Worm (Caenorhabditis elegans) whole organism, young adult: ENCODE data around the gene C49C3.4.

Experiments used
- B0019.2 ChIP-seq: fragments of 200-800 bp; sonication (Bioruptor generic); conservative IDR thresholded peaks from 2 replicates; pipeline ENCODE4 v1.3.6; 2022; ENCODE audit warnings: missing genetic modification reagents, missing genetic modification characterization, missing compliant biosample characterization
- B0035.1 ChIP-seq: sonication (generic microtip); optimal IDR thresholded peaks from 2 replicates; lab custom pipeline; 2016; ENCODE audit warnings: missing genetic modification characterization, mild to moderate bottlenecking, missing compliant biosample characterization, missing genotype, missing genetic modification reagents
- C17E4.6 ChIP-seq: fragments of 200-800 bp; sonication (Bioruptor generic); IDR thresholded peaks from 2 replicates; pipeline ENCODE4 v1.3.6; 2022; ENCODE audit warnings: missing genetic modification reagents, missing genetic modification characterization, missing compliant biosample characterization
- D2030.7 ChIP-seq: fragments of 200-800 bp; sonication (Bioruptor generic); IDR thresholded peaks from 2 replicates; pipeline ENCODE4 v1.3.6; 2022; ENCODE audit warnings: missing genetic modification reagents, missing genetic modification characterization, missing compliant biosample characterization
- F57A8.1 ChIP-seq: fragments of 200-800 bp; sonication (Bioruptor generic); optimal IDR thresholded peaks from 2 replicates; lab custom pipeline; 2018; ENCODE audit warnings: mild to moderate bottlenecking, missing genetic modification characterization, moderate library complexity, missing compliant biosample characterization
- F57C9.4 ChIP-seq: sonication (generic microtip); optimal IDR thresholded peaks from 2 replicates; lab custom pipeline; 2017; ENCODE audit warnings: mild to moderate bottlenecking, missing genetic modification characterization, missing compliant biosample characterization
- Y56A3A.18 ChIP-seq: fragments of 200-800 bp; sonication (Bioruptor generic); IDR thresholded peaks from 2 replicates; pipeline ENCODE4 v1.3.6; 2022; ENCODE audit warnings: missing genetic modification reagents, missing genetic modification characterization, missing compliant biosample characterization
- Y95B8A.8 ChIP-seq: fragments of 200-800 bp; sonication (Bioruptor generic); IDR thresholded peaks from 2 replicates; pipeline ENCODE4 v1.3.6; 2022; ENCODE audit warnings: missing genetic modification reagents, missing genetic modification characterization, missing compliant biosample characterization
- aptf-3 ChIP-seq: fragments of 200-800 bp; sonication (Bioruptor generic); IDR thresholded peaks from 2 replicates; pipeline ENCODE4 v1.3.6; 2022; ENCODE audit warnings: missing genetic modification characterization, missing compliant biosample characterization
- athp-1 ChIP-seq: sonication (generic microtip); optimal IDR thresholded peaks from 2 replicates; lab custom pipeline; 2017; ENCODE audit warnings: mild to moderate bottlenecking, missing genetic modification characterization, missing compliant biosample characterization
- attf-6 ChIP-seq: fragments of 200-800 bp; sonication (Bioruptor generic); IDR thresholded peaks from 2 replicates; pipeline ENCODE4 v1.3.6; 2022; ENCODE audit warnings: missing genetic modification reagents, missing genetic modification characterization, missing compliant biosample characterization
- bed-1 ChIP-seq: fragments of 200-800 bp; sonication (Bioruptor generic); IDR thresholded peaks from 2 replicates; pipeline ENCODE4 v1.3.6; 2022; ENCODE audit warnings: missing genetic modification reagents, missing genetic modification characterization, missing compliant biosample characterization
- ccch-3 ChIP-seq: fragments of 200-800 bp; sonication (Bioruptor generic); optimal IDR thresholded peaks from 2 replicates; lab custom pipeline; 2018; ENCODE audit warnings: mild to moderate bottlenecking, missing genetic modification characterization, missing compliant biosample characterization
- ceh-100 ChIP-seq: fragments of 200-800 bp; sonication (Bioruptor generic); IDR thresholded peaks from 2 replicates; pipeline ENCODE4 v1.3.6; 2022; ENCODE audit warnings: missing genetic modification reagents, missing genetic modification characterization, missing compliant biosample characterization
- ceh-40 ChIP-seq: fragments of 200-800 bp; sonication (Bioruptor generic); IDR thresholded peaks from 2 replicates; pipeline ENCODE4 v1.3.6; 2022; ENCODE audit warnings: missing genetic modification characterization, missing compliant biosample characterization
- ceh-58 ChIP-seq: fragments of 200-800 bp; sonication (Bioruptor generic); IDR thresholded peaks from 2 replicates; pipeline ENCODE4 v1.3.6; 2022; ENCODE audit warnings: missing genetic modification characterization, missing compliant biosample characterization
- ceh-91 ChIP-seq: fragments of 200-800 bp; sonication (Bioruptor generic); IDR thresholded peaks from 2 replicates; pipeline ENCODE4 v1.3.6; 2022; ENCODE audit warnings: missing genetic modification reagents, missing genetic modification characterization, missing compliant biosample characterization
- efl-1 ChIP-seq: fragments of 150-350 bp; optimal IDR thresholded peaks from 2 replicates; lab custom pipeline; 2014; ENCODE audit warnings: missing biosample characterization, missing genetic modification reagents, missing genetic modification characterization
- ets-4 ChIP-seq: fragments of 200-800 bp; sonication (Bioruptor generic); optimal IDR thresholded peaks from 2 replicates; lab custom pipeline; 2018; ENCODE audit warnings: mild to moderate bottlenecking, missing genetic modification characterization, missing compliant biosample characterization
- gei-17 ChIP-seq: fragments of 200-800 bp; sonication (Bioruptor generic); optimal IDR thresholded peaks from 2 replicates; lab custom pipeline; 2018; ENCODE audit warnings: mild to moderate bottlenecking, missing genetic modification characterization, missing compliant biosample characterization
- hlh-12 ChIP-seq: sonication (generic microtip); optimal IDR thresholded peaks from 2 replicates; lab custom pipeline; 2016; ENCODE audit warnings: missing genetic modification characterization, missing compliant biosample characterization
- hsf-1 ChIP-seq: fragments of 200-800 bp; sonication (Bioruptor generic); IDR thresholded peaks from 2 replicates; pipeline ENCODE4 v1.3.6; 2022; ENCODE audit warnings: missing genetic modification reagents, missing genetic modification characterization, missing compliant biosample characterization
- lag-1 ChIP-seq: fragments of 200-800 bp; sonication (Bioruptor generic); IDR thresholded peaks from 2 replicates; pipeline ENCODE4 v1.3.6; 2022; ENCODE audit warnings: missing genetic modification reagents, missing genetic modification characterization, missing compliant biosample characterization
- lin-26 ChIP-seq: fragments of 200-800 bp; sonication (Bioruptor generic); IDR thresholded peaks from 2 replicates; pipeline ENCODE4 v1.3.6; 2022; ENCODE audit warnings: missing genetic modification reagents, missing genetic modification characterization, missing compliant biosample characterization
- lin-40 ChIP-seq: sonication (generic microtip); optimal IDR thresholded peaks from 2 replicates; lab custom pipeline; 2016; ENCODE audit warnings: missing genetic modification characterization, mild to moderate bottlenecking, missing compliant biosample characterization, missing genotype, missing genetic modification reagents
- lsy-27 ChIP-seq: sonication (generic microtip); optimal IDR thresholded peaks from 2 replicates; lab custom pipeline; 2017; ENCODE audit warnings: missing genetic modification characterization, mild to moderate bottlenecking, missing compliant biosample characterization, antibody characterized with exemption, missing genotype, borderline replicate concordance; ENCODE audit not compliant: insufficient read depth
- madf-10 ChIP-seq: sonication (generic microtip); optimal IDR thresholded peaks from 2 replicates; lab custom pipeline; 2016; ENCODE audit warnings: mild to moderate bottlenecking, missing genetic modification characterization, missing compliant biosample characterization
- madf-3 ChIP-seq: fragments of 200-800 bp; sonication (Bioruptor generic); IDR thresholded peaks from 2 replicates; pipeline ENCODE4 v1.3.6; 2022; ENCODE audit warnings: missing genetic modification reagents, missing genetic modification characterization, missing compliant biosample characterization
- madf-6 ChIP-seq: fragments of 200-800 bp; sonication (Bioruptor generic); IDR thresholded peaks from 2 replicates; pipeline ENCODE4 v1.3.6; 2022; ENCODE audit warnings: missing genetic modification reagents, missing genetic modification characterization, missing compliant biosample characterization
- madf-8 ChIP-seq: fragments of 200-800 bp; sonication (Bioruptor generic); conservative IDR thresholded peaks from 2 replicates; pipeline ENCODE4 v1.3.6; 2022; ENCODE audit warnings: missing genetic modification reagents, missing genetic modification characterization, missing compliant biosample characterization
- mcd-1 ChIP-seq: fragments of 200-800 bp; sonication (Bioruptor generic); IDR thresholded peaks from 2 replicates; pipeline ENCODE4 v1.3.6; 2022; ENCODE audit warnings: missing genetic modification reagents, missing genetic modification characterization, missing compliant biosample characterization
- nhr-120 ChIP-seq: fragments of 200-800 bp; sonication (Bioruptor generic); IDR thresholded peaks from 2 replicates; pipeline ENCODE4 v1.3.6; 2022; ENCODE audit warnings: missing genetic modification characterization, missing compliant biosample characterization
- nhr-179 ChIP-seq: sonication (generic microtip); optimal IDR thresholded peaks from 2 replicates; lab custom pipeline; 2016; ENCODE audit warnings: mild to moderate bottlenecking, missing genetic modification characterization, missing compliant biosample characterization
- rcor-1 ChIP-seq: fragments of 200-800 bp; sonication (Bioruptor generic); IDR thresholded peaks from 2 replicates; pipeline ENCODE4 v1.3.6; 2022; ENCODE audit warnings: missing genetic modification reagents, missing genetic modification characterization, missing compliant biosample characterization
- rec-8 ChIP-seq, 2 experiments: sonication (generic microtip); optimal IDR thresholded peaks; 2 replicates each; lab custom pipeline; 2016; ENCODE audit warnings: mild to moderate bottlenecking in 2 of 2, missing genetic modification characterization in 2 of 2, missing genetic modification reagents in 2 of 2, missing genotype in 2 of 2, missing biosample characterization in 1 of 2, missing compliant biosample characterization in 1 of 2, moderate library complexity in 1 of 2
- rpc-1 ChIP-seq, 2 experiments: fragments of 150-350 bp in 1 of 2; sonication (generic microtip) in 1 of 2; optimal IDR thresholded peaks; 2 replicates each; lab custom pipeline; 2014 to 2018; ENCODE audit warnings: missing biosample characterization in 1 of 2, missing genetic modification characterization in 1 of 2, missing genetic modification reagents in 1 of 2, missing genotype in 1 of 2
- sea-2 ChIP-seq: fragments of 200-800 bp; sonication (Bioruptor generic); IDR thresholded peaks from 2 replicates; pipeline ENCODE4 v1.3.6; 2022; ENCODE audit warnings: missing genetic modification characterization, missing compliant biosample characterization
- snpc-1.3 ChIP-seq: sonication (generic microtip); optimal IDR thresholded peaks from 2 replicates; lab custom pipeline; 2017; ENCODE audit warnings: missing genetic modification characterization, mild to moderate bottlenecking, missing compliant biosample characterization, antibody characterized with exemption, moderate library complexity, missing genotype, missing genetic modification reagents; ENCODE audit not compliant: insufficient read depth
- snpc-3.4 ChIP-seq: sonication (generic microtip); optimal IDR thresholded peaks from 2 replicates; lab custom pipeline; 2017; ENCODE audit warnings: missing genetic modification characterization, mild to moderate bottlenecking, missing compliant biosample characterization, antibody characterized with exemption, moderate library complexity, missing genotype, missing genetic modification reagents
- tbp1 ChIP-seq: fragments of 200-800 bp; sonication (Bioruptor generic); optimal IDR thresholded peaks from 2 replicates; lab custom pipeline; 2018; ENCODE audit warnings: mild to moderate bottlenecking, missing genetic modification characterization, missing compliant biosample characterization
- tbx-9 ChIP-seq: sonication (generic microtip); optimal IDR thresholded peaks from 2 replicates; lab custom pipeline; 2016; ENCODE audit warnings: borderline replicate concordance, missing genetic modification characterization, inconsistent platforms, missing compliant biosample characterization
- tlf-1 ChIP-seq: fragments of 200-800 bp; sonication (Bioruptor generic); optimal IDR thresholded peaks from 2 replicates; lab custom pipeline; 2018; ENCODE audit warnings: mild to moderate bottlenecking, missing genetic modification characterization, missing compliant biosample characterization
- unc-130 ChIP-seq: sonication (generic microtip); optimal IDR thresholded peaks from 2 replicates; lab custom pipeline; 2016; ENCODE audit warnings: missing genetic modification reagents, missing genetic modification characterization, missing compliant biosample characterization
- unc-62 ChIP-seq: fragments of 150-350 bp; optimal IDR thresholded peaks from 2 replicates; lab custom pipeline; 2014; ENCODE audit warnings: missing biosample characterization, missing genetic modification reagents, missing genetic modification characterization
- ztf-28 ChIP-seq: fragments of 200-800 bp; sonication (Bioruptor generic); IDR thresholded peaks from 2 replicates; pipeline ENCODE4 v1.3.6; 2022; ENCODE audit warnings: missing genetic modification reagents, missing genetic modification characterization, missing compliant biosample characterization

The C49C3.4 gene

ce11 chrIV:17281060-17282021, 39.3 kb upstream of the C49C3.4 start (continued):
- TF ChIP-seq madf-6 (peak; percentile 76), lag-1 (GFP tag; lab: Robert Waterston, UW) (no peak), ccch-3 (GFP tag; lab: Kevin White, UChicago) (peak; percentile 64), ets-4 (GFP tag; lab: Kevin White, UChicago) (peak; percentile 1), snpc-1.3 (peak; percentile 95), ceh-40 (peak; percentile 70), Y56A3A.18 (GFP tag; lab: Robert Waterston, UW) (peak; percentile 97), F57C9.4 (peak; percentile 65), B0019.2 (GFP tag; lab: Robert Waterston, UW) (peak; percentile 27; the same call in 1 of the 2 replicates), mcd-1 (peak; percentile 63), ztf-28 (GFP tag; lab: Robert Waterston, UW) (no peak), snpc-3.4 (tag; lab: Kevin White, UChicago) (peak; percentile 91), tbx-9 (peak; percentile 83), lin-26 (GFP tag; lab: Robert Waterston, UW) (peak; percentile 90), aptf-3 (peak; percentile 73; the same call in 1 of the 2 replicates), ceh-100 (GFP tag; lab: Robert Waterston, UW) (peak; percentile 79; the same call in 1 of the 2 replicates), ceh-58 (GFP tag; lab: Robert Waterston, UW) (peak; percentile 89; the same call in 1 of the 2 replicates), rec-8 (tag; optimal IDR thresholded peaks at IDR 0.05; lab: Kevin White, UChicago) (no peak), gei-17 (GFP tag; lab: Kevin White, UChicago) (peak; percentile 81), attf-6 (GFP tag; lab: Robert Waterston, UW) (peak; percentile 97), nhr-179 (tag; lab: Kevin White, UChicago) (no peak), unc-130 (peak; percentile 58), B0035.1 (peak; percentile 79), madf-8 (peak; percentile 23), lin-40 (peak; percentile 82), efl-1 (GFP tag; lab: Kevin White, UChicago) (peak; percentile 31), bed-1 (GFP tag; lab: Robert Waterston, UW) (peak; percentile 90; the same call in 1 of the 2 replicates), rpc-1 (optimal IDR thresholded peaks at IDR 0.05; lab: Kevin White, UChicago) (no peak), rpc-1 (tag; optimal IDR thresholded peaks at IDR 0.05; lab: Kevin White, UChicago) (no peak), tbp1 (GFP tag; lab: Kevin White, UChicago) (peak; percentile 76), ceh-91 (GFP tag; lab: Robert Waterston, UW) (no peak; the same call in 1 of the 2 replicates), D2030.7 (GFP tag; lab: Robert Waterston, UW) (peak; percentile 82; the same call in 1 of the 2 replicates), madf-10 (tag; lab: Kevin White, UChicago) (peak; percentile 61), hlh-12 (tag; lab: Kevin White, UChicago) (peak; percentile 9), nhr-120 (GFP tag; lab: Robert Waterston, UW) (no peak), athp-1 (tag; lab: Kevin White, UChicago) (peak; percentile 96), unc-62 (no peak), rcor-1 (peak; percentile 84), hsf-1 (GFP tag; lab: Robert Waterston, UW) (peak; percentile 91), Y95B8A.8 (GFP tag; lab: Robert Waterston, UW) (0 out of 2 replicates have a peak, but pooled peaks have one; percentile 78), sea-2 (no peak), F57A8.1 (GFP tag; lab: Kevin White, UChicago) (no peak), C17E4.6 (peak; percentile 33; the same call in 1 of the 2 replicates), lsy-27 (tag; lab: Kevin White, UChicago) (no peak), madf-3 (peak; percentile 92; the same call in 1 of the 2 replicates), tlf-1 (GFP tag; lab: Kevin White, UChicago) (peak; percentile 96)
